Worm (Caenorhabditis elegans) whole organism, mixed stage, embryonic: ENCODE results near the gene spin-3.

ENCODE experiments used
- M03D4.4 ChIP-seq: sonication (generic microtip); optimal IDR thresholded peaks from 2 replicates; lab custom pipeline; 2017; ENCODE audit warnings: mild to moderate bottlenecking, missing genetic modification characterization, missing compliant biosample characterization
- bed-3 ChIP-seq: fragments of 200-800 bp; sonication (Bioruptor generic); optimal IDR thresholded peaks from 3 replicates; lab custom pipeline; 2018; ENCODE audit warnings: mild to moderate bottlenecking, missing genetic modification characterization, moderate library complexity, missing compliant biosample characterization
- ceh-39 ChIP-seq: fragments of 150-350 bp; optimal IDR thresholded peaks from 2 replicates; lab custom pipeline; 2014; ENCODE audit warnings: missing biosample characterization, missing genetic modification characterization
- ceh-43 ChIP-seq: fragments of 200-800 bp; sonication (Bioruptor generic); optimal IDR thresholded peaks from 2 replicates; lab custom pipeline; 2018; ENCODE audit warnings: mild to moderate bottlenecking, missing genetic modification characterization, moderate library complexity, missing compliant biosample characterization
- ceh-83 ChIP-seq: fragments of 200-800 bp; sonication (Bioruptor generic); optimal IDR thresholded peaks from 2 replicates; lab custom pipeline; 2018; ENCODE audit warnings: mild to moderate bottlenecking, missing genetic modification characterization, missing compliant biosample characterization
- ces-1 ChIP-seq: fragments of 150-350 bp; optimal IDR thresholded peaks from 2 replicates; lab custom pipeline; 2014; ENCODE audit warnings: missing biosample characterization, missing genetic modification reagents, missing genetic modification characterization
- cnd-1 ChIP-seq: fragments of 200-800 bp; sonication (Bioruptor generic); optimal IDR thresholded peaks from 2 replicates; lab custom pipeline; 2018; ENCODE audit warnings: mild to moderate bottlenecking, missing genetic modification characterization, missing compliant biosample characterization
- drap-1 ChIP-seq: fragments of 200-800 bp; sonication (Bioruptor generic); optimal IDR thresholded peaks from 3 replicates; lab custom pipeline; 2018; ENCODE audit warnings: mild to moderate bottlenecking, missing genetic modification characterization, missing compliant biosample characterization
- elt-1 ChIP-seq: sonication (generic microtip); optimal IDR thresholded peaks from 2 replicates; lab custom pipeline; 2017; ENCODE audit warnings: missing genetic modification characterization, mild to moderate bottlenecking, missing compliant biosample characterization, antibody characterized with exemption, moderate library complexity, borderline replicate concordance; ENCODE audit not compliant: insufficient read depth
- flh-1 ChIP-seq: fragments of 200-800 bp; sonication (Bioruptor generic); optimal IDR thresholded peaks from 2 replicates; lab custom pipeline; 2018; ENCODE audit warnings: mild to moderate bottlenecking, missing genetic modification characterization, moderate library complexity, missing compliant biosample characterization
- ham-2 ChIP-seq: fragments of 200-800 bp; sonication (Bioruptor generic); optimal IDR thresholded peaks from 2 replicates; lab custom pipeline; 2018; ENCODE audit warnings: mild to moderate bottlenecking, missing genetic modification characterization, missing compliant biosample characterization
- hlh-1 ChIP-seq: fragments of 150-350 bp; optimal IDR thresholded peaks from 2 replicates; lab custom pipeline; 2014; ENCODE audit warnings: missing biosample characterization, missing genetic modification reagents, missing genetic modification characterization
- lin-13 ChIP-seq: fragments of 150-350 bp; optimal IDR thresholded peaks from 2 replicates; lab custom pipeline; 2014; ENCODE audit warnings: missing biosample characterization, missing genetic modification characterization
- lsy-2 ChIP-seq: fragments of 150-350 bp; optimal IDR thresholded peaks from 2 replicates; lab custom pipeline; 2014; ENCODE audit warnings: missing biosample characterization, missing genetic modification characterization
- mls-2 ChIP-seq: sonication (generic microtip); optimal IDR thresholded peaks from 2 replicates; lab custom pipeline; 2016; ENCODE audit warnings: mild to moderate bottlenecking, missing genetic modification characterization, moderate library complexity, missing compliant biosample characterization
- nhr-12 ChIP-seq: fragments of 150-350 bp; optimal IDR thresholded peaks from 2 replicates; lab custom pipeline; 2014; ENCODE audit warnings: missing biosample characterization, missing genetic modification characterization
- nhr-2 ChIP-seq: fragments of 150-350 bp; optimal IDR thresholded peaks from 2 replicates; lab custom pipeline; 2014; ENCODE audit warnings: missing biosample characterization, missing genetic modification characterization
- nhr-237 ChIP-seq: fragments of 150-350 bp; optimal IDR thresholded peaks from 2 replicates; lab custom pipeline; 2014; ENCODE audit warnings: missing biosample characterization, missing genetic modification characterization
- nhr-28 ChIP-seq: fragments of 150-350 bp; optimal IDR thresholded peaks from 2 replicates; lab custom pipeline; 2014; ENCODE audit warnings: missing biosample characterization, missing genetic modification characterization
- nhr-76 ChIP-seq: sonication (generic microtip); optimal IDR thresholded peaks from 2 replicates; lab custom pipeline; 2017; ENCODE audit warnings: missing biosample characterization, missing genetic modification characterization
- pha-4 ChIP-seq: fragments of 150-350 bp; optimal IDR thresholded peaks from 2 replicates; lab custom pipeline; 2018; ENCODE audit warnings: missing biosample characterization, missing genetic modification reagents, missing genetic modification characterization
- sem-2 ChIP-seq: fragments of 200-800 bp; sonication (Bioruptor generic); optimal IDR thresholded peaks from 2 replicates; lab custom pipeline; 2018; ENCODE audit warnings: mild to moderate bottlenecking, missing genetic modification characterization, missing compliant biosample characterization
- snpc-4 ChIP-seq: fragments of 150-350 bp; optimal IDR thresholded peaks from 2 replicates; lab custom pipeline; 2014; ENCODE audit warnings: missing biosample characterization, missing genetic modification characterization
- sptf-1 ChIP-seq: sonication (generic microtip); optimal IDR thresholded peaks from 2 replicates; lab custom pipeline; 2017; ENCODE audit warnings: mild to moderate bottlenecking, missing genetic modification characterization, moderate library complexity, missing compliant biosample characterization
- tbx-8 ChIP-seq: fragments of 200-800 bp; sonication (Bioruptor generic); optimal IDR thresholded peaks from 2 replicates; lab custom pipeline; 2018; ENCODE audit warnings: mild to moderate bottlenecking, missing genetic modification characterization, moderate library complexity, missing compliant biosample characterization
- unc-120 ChIP-seq: sonication (generic microtip); optimal IDR thresholded peaks from 2 replicates; lab custom pipeline; 2017; ENCODE audit warnings: missing genetic modification characterization, missing compliant biosample characterization; ENCODE audit not compliant: poor library complexity, severe bottlenecking
- unc-39 ChIP-seq: fragments of 150-350 bp; optimal IDR thresholded peaks from 2 replicates; lab custom pipeline; 2014; ENCODE audit warnings: missing biosample characterization, missing genetic modification characterization
- unc-62 ChIP-seq: fragments of 150-350 bp; optimal IDR thresholded peaks from 2 replicates; lab custom pipeline; 2014; ENCODE audit warnings: missing biosample characterization, missing genetic modification reagents, missing genetic modification characterization
- zip-8 ChIP-seq: fragments of 150-350 bp; optimal IDR thresholded peaks from 2 replicates; lab custom pipeline; 2014; ENCODE audit warnings: missing biosample characterization, missing genetic modification characterization
- ztf-11 ChIP-seq: fragments of 150-350 bp; optimal IDR thresholded peaks from 2 replicates; lab custom pipeline; 2014; ENCODE audit warnings: missing biosample characterization, missing genetic modification characterization

Gene spin-3

DNA sequence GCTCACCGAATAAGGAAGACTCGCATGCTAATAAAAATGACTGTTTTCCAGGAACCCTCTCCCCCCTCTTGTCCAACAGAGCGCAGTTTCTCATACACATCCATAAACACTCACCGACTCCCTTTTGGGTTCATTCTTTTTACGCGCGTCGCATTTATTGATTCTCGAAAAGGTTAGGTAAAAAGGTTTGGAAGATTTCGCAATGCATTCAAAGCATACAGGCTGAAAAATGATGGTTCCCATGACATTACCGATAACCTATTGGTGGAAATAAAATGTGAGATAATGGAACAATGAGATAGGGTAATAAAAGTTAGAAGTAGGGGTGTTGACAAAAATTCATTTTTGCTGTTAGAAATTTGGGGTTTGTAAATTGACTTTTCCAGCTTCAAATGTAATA, 28.4 kb downstream of the spin-3 start:
- TF ChIP-seq sem-2 (GFP tag; lab: Kevin White, UChicago) (no peak), tbx-8 (GFP tag; lab: Kevin White, UChicago) (no peak), zip-8 (tag; lab: Kevin White, UChicago) (no peak), nhr-2 (tag; lab: Kevin White, UChicago) (no peak), nhr-28 (tag; lab: Kevin White, UChicago) (no peak), cnd-1 (tag; lab: Kevin White, UChicago) (no peak), sptf-1 (tag; lab: Kevin White, UChicago) (no peak), unc-39 (tag; lab: Kevin White, UChicago) (no peak), ztf-11 (no peak), M03D4.4 (tag; lab: Kevin White, UChicago) (no peak), nhr-76 (tag; lab: Kevin White, UChicago) (no peak), unc-62 (GFP tag; lab: Kevin White, UChicago) (no peak), flh-1 (GFP tag; lab: Kevin White, UChicago) (no peak), mls-2 (tag; lab: Kevin White, UChicago) (no peak)

DNA sequence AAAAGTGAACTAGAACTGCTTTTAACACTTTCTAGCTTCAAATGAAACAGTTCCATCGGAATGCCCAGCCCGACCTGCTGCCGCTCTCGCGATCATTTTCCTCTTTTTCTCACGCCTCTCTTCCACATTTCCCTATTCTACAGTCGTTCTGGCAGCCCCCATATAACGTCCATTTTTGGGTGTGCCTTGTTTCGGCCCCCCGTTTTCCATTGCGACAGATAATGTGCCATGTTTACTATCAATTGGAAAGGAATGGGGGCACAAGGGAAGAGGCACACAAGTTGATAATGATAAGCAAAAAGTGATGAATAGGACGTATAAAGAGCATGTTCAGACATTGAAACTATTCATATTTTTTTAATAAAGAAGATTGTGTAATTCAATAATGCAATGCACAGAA, 29.0 kb downstream of the spin-3 start:
- TF ChIP-seq sptf-1 (tag; lab: Kevin White, UChicago) (no peak), snpc-4 (tag; lab: Kevin White, UChicago) (no peak), mls-2 (tag; lab: Kevin White, UChicago) (no peak), drap-1 (no peak), bed-3 (GFP tag; lab: Kevin White, UChicago) (no peak), ham-2 (no peak), unc-120 (tag; lab: Kevin White, UChicago) (no peak), hlh-1 (tag; lab: Kevin White, UChicago) (no peak), ztf-11 (no peak), ceh-83 (GFP tag; lab: Kevin White, UChicago) (no peak), elt-1 (tag; lab: Kevin White, UChicago) (no peak), ceh-39 (tag; lab: Kevin White, UChicago) (no peak), tbx-8 (GFP tag; lab: Kevin White, UChicago) (no peak), zip-8 (tag; lab: Kevin White, UChicago) (no peak)

DNA sequence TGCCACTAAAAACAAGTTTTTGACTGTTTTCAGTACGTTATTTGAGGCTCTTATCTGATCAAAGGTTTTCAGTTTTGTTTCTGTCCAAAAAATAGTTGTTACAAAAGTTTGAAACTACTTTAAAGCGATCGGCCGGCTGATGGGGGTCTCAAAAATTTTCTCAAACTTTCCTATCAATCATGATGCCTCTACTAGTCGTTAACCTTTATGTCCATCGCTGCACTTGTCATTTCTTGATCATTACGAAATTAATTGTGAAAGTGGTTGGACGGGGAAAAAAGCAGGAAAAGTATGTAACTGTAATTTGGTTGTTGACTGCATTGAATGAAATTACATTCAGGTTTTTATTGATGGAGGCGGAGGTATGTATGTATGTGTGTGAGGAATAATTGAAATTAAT, 29.8 kb downstream of the spin-3 start:
- no peak for TF ChIP-seq flh-1 (GFP tag; lab: Kevin White, UChicago)
- TF ChIP-seq nhr-28 (tag; lab: Kevin White, UChicago) = no peak
- TF ChIP-seq sem-2 (GFP tag; lab: Kevin White, UChicago) = no peak
- TF ChIP-seq nhr-76 (tag; lab: Kevin White, UChicago) = no peak
- TF ChIP-seq lsy-2 (tag; lab: Kevin White, UChicago) = no peak
- TF ChIP-seq nhr-237 = no peak
- TF ChIP-seq mls-2 (tag; lab: Kevin White, UChicago) = no peak
- TF ChIP-seq snpc-4 (tag; lab: Kevin White, UChicago) = no peak
- no peak for TF ChIP-seq hlh-1 (tag; lab: Kevin White, UChicago)
- TF ChIP-seq tbx-8 (GFP tag; lab: Kevin White, UChicago) = no peak
- no peak for TF ChIP-seq nhr-12 (tag; lab: Kevin White, UChicago)
- TF ChIP-seq unc-62 (GFP tag; lab: Kevin White, UChicago) = no peak
- no peak for TF ChIP-seq pha-4 (tag; lab: Kevin White, UChicago)
- no peak for TF ChIP-seq ces-1 (GFP tag; lab: Kevin White, UChicago)
- TF ChIP-seq ceh-83 (GFP tag; lab: Kevin White, UChicago) = no peak

DNA sequence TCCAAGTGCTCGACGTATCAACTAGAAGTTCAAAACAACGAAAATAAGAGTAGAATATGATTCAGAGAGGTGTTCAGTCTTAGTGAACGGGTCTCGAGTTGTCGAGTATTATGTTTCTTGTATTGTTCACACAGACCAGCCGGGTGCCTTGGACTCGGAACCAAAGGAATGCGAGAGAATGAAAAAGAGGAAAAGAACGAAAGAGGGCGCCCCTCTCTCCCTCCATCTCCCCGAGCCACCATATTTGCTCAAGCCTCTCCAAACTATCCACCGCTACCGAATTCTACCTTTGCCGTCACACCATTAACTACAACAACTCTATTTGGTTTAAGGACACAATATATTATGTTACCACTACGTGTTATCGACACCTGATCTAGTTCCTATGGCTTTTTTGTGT, 31.7 kb downstream of the spin-3 start:
- TF ChIP-seq zip-8 (tag; lab: Kevin White, UChicago) (no peak), nhr-2 (tag; lab: Kevin White, UChicago) (no peak), ceh-43 (GFP tag; lab: Kevin White, UChicago) (no peak), nhr-28 (tag; lab: Kevin White, UChicago) (no peak), ces-1 (GFP tag; lab: Kevin White, UChicago) (no peak), ham-2 (no peak), lin-13 (tag; lab: Kevin White, UChicago) (no peak)
- TF ChIP-seq, all 35 proteins: peak for 0
